Fruit fly (Drosophila melanogaster): ENCODE data around the gene CG43759.
A peak's percentile ranks its signal among the peaks of the same experiment; 100 is the strongest.

Gene CG43759

DNA sequence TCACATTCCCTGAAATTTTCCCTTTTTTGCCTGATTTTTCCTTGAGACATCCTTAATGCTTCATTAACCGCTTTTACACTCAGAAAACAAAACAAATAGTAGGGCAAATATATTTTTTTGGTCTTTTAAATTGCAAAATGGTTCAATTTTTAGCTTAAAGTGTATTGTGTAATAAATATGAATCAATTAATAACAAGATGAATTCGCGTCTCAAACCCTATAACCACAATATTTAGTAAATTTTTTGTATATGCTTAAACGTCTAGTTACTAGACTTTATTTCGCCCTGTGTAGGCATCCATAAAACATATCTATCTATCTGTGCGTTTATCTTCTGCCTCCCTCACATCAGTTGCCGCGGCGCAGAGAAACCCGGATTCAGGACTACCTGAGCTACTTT is 16.7 kb downstream of the CG43759 start:
- no peak for TF ChIP-seq noc (tag; optimal IDR thresholded peaks at IDR 0.05)

DNA sequence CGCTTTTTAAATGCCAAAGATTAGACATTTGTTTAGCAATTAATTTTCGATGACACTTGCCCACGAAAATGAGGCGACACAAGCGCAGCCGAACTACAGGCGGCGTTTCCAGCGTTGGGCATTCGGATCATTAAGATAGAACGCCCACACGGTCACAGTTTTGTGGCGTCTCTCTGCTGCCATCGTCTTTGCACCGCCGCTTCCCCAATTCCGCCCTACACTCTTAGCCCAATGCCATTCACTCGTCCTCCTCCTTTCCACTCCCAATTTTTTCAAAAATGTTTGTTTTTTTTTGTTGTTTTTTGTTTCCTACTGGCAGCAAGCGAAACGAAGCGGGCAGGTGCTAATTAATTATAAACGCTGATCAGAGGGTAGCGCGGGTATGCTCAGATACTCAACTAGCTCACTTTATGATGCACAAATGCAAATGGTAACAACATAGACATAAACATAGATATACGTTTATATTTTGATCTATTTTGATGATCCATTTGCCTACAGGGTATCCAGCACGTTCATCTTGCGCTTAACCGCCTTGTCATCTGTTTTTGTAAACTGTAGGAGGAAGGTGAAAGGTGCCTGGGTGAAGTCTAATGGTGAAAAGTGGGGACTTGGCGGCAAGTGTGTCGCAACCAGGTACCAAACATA is 21.2 kb downstream of the CG43759 start:
- TF ChIP-seq noc (tag; optimal IDR thresholded peaks at IDR 0.05), result peak; percentile 19

DNA sequence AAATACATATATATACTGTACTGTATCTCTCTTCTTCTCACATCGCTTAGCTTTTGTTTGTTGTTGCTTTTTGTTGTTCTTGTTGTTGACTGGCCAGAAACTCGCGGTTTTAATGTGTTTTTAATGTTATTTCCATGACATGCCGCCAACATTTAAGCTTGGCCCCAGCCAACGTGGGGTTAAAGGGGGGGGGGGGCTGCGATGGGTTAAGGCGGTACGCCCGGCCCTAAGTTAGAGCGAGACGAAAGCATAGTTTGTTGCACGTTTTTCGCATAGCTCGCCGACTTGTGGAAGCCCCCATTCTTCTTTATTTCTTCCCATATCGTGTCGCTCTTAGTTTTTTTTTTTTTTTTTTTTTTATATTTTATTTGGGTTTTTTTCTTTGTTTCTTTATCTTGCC is 26.5 kb downstream of the CG43759 start:
- TF ChIP-seq noc (tag; optimal IDR thresholded peaks at IDR 0.05), result no peak

DNA sequence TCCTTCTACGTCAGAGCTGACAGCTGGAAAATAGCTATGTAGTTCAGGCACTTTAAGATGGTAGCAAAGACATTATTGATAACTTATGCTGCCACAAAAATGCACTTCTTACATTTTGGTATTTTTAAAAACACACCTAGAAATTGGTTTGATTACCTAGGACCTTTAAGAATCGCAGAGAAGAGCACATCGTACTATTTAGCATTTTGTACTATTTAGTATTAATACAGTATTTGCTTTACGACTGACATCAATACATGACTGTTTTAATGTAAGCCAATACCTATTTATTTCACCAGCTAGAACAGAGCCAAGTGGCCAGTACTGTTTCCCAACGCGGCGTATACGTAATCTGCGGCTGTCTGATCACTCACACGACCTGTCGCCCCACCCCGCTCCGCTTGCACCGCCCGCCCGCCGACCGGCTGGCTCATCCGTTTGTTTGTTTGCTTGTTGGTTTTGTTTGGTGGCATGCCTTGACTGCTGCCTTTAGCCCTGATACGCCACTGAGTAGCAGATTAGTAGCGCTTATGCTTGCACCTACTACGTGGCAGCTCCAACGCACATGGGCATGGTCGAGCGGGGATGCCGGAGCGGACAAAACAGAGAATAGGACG is 42.9 kb downstream of the CG43759 start:
- TF ChIP-seq noc (tag; optimal IDR thresholded peaks at IDR 0.05), result no peak

DNA sequence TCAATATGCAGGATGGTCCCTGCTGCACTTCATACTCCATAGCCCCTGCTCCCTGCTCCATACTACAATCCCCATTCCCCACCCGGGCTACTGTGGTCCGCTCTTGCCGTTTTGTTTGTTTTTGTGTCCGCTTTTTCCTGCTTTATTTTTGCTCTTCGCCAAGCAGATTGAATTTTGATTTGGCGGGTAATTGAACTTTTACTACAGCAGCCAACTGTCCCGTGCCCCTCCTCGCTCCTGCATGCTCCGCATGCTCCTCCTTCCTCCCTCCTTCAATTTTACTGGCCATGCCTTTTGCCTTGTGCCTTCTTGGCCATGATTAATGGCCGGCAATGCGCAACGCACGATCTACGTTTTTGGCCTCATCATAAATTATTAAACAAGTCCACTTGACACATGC is 44.5 kb downstream of the CG43759 start:
- no peak for TF ChIP-seq noc (tag; optimal IDR thresholded peaks at IDR 0.05)

DNA sequence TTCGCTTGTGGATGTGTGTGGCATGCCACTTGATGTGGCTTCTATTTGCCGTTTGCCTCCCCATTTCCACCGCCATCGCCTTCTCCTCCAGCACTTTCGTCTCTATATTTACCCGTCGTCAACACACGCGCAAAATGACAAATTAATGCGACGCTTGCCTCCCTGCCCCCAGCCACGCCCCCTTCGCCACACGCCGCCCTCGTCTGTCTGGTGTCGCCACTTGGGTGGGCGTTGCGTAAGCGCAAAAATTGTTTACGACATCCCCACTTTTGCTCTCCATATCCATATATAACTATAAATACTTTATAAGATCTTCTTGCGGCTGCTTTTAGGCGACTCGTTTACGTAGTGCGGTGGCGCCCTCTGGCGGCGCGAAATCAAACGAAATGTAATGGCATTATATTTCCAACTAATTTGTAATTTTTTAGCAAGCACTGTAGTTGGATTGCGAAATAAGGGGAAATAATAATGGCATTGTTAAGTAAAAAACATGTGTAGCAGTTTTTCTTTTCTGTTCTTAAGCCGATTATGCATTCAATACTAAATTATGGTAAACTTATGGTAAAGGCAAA is 50.2 kb downstream of the CG43759 start:
- TF ChIP-seq noc (tag; optimal IDR thresholded peaks at IDR 0.05), result no peak

DNA sequence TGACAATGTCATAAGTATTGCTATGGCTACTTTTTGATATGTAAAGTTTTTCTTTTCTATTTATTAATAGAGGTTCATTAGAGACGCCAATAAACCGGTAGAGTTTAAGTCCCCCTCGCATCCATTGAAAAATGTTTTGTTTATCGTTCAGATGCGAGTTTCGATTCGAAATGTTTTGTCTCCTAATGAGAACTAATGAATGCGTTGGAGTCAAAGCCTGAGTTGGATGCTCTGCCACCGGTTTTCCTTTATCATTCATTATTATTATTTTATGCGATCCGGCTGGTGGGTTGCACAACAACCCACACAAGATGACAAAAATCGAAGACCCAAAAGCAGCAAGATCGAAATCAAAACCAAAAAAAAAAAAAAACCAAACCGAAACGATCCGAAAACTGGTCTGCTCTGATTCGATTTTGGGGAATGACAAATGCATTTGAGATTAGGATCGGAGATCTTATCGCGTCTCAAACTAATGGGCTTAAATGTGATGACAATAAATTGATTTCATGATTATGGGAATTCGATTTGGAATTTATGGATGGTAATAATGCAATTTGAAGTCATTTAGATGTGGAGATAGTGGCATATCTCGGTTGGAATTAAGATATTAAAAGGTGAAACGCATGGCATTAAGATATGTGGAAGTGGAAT is 55.2 kb downstream of the CG43759 start:
- TF ChIP-seq noc (tag; optimal IDR thresholded peaks at IDR 0.05), result no peak

DNA sequence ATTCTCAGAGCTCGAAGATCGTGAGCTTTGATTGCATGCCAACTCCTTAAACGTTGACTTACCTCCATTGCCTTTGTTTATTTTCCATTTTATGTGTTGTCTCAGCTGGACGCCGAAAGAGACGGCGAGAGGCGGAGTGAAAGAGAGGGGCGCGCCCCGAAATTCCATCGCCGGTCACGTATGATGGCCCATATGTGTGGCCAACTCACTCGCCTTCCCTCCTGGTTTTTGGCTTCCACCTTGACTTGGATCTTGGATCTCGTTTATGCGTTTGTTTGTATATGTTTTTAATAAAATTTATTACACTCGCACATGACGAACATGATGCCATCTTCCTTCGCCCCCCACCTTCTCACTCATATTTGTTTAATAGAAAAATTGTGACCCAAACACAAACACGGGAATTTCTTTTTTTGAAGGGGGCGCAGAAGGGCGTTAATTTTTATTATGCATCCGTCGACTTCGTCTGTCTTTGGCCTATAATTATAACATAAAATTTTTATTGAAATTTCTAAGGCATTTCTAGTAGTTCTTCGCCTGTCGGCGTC is 61.2 kb downstream of the CG43759 start:
- no peak for TF ChIP-seq noc (tag; optimal IDR thresholded peaks at IDR 0.05)

DNA sequence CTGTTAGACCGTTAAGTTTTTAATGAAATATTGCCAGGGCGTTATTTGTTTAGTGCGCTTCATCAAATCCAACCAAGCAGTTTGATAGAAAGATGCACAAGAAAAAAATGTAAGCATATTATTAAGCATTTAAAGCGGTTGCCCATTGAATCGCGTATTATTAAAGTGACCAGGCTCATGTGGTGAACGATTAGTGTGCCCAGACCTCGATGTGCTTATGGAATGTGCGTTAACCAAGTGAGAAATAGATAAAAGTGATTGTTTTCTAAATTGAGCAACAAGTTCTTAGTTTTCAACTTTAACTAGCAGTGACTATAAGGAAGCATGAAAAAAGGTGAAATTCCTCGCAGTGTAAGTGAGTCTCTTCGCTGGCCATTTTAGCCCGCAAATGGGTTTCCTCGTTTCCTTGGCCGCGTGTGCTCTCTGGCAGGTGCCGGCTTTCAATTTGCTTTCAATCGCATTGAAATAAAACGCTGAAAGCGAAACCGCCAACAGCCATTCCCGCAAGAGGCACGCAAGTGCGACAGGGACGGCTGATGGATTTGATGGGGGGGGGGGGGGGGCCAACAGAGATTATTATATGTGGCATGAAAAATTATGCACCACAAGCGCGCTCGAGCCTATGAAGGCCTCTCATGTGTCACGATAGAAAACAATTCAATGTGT is 62.9 kb downstream of the CG43759 start:
- no peak for TF ChIP-seq noc (tag; optimal IDR thresholded peaks at IDR 0.05)

DNA sequence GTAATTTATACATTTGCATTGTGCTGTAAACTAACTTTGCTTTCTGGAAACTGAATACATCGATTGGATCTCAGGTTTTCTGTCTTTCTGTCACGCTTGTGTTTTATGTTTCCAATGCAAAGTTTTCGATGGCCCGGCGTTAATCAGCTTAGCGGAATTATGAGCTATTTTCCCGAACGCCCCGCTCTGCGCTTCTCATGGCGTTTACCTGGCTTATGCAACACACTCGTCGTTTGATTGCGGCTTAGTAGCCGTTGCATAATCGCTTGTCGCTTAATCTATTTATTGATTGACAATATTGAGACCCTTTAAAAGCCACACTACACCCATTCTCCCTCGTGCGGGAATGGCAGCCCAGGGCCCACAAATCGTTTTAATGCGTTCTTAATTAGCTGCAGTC is 66.5 kb downstream of the CG43759 start:
- TF ChIP-seq noc (tag; optimal IDR thresholded peaks at IDR 0.05), result no peak

DNA sequence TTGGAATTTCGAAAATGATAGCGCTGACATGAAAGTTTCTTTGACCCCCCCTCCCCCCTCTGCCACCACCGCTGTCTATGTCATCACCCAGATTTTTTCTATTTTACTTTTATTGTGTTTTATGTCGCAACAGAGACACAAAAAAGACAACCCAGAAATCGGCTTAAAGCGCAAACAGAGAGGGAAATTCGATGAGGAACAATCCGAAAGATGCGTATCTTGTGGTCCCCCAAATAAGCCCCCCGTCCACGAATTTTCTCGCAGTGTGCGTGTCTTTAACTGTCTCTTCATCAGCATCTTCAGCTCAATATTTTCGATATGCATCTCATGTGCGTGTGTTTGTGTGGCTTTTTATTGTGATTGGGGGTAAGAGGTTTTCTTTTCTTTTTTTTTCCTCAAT is 74.6 kb downstream of the CG43759 start:
- TF ChIP-seq noc (tag; optimal IDR thresholded peaks at IDR 0.05), result no peak

DNA sequence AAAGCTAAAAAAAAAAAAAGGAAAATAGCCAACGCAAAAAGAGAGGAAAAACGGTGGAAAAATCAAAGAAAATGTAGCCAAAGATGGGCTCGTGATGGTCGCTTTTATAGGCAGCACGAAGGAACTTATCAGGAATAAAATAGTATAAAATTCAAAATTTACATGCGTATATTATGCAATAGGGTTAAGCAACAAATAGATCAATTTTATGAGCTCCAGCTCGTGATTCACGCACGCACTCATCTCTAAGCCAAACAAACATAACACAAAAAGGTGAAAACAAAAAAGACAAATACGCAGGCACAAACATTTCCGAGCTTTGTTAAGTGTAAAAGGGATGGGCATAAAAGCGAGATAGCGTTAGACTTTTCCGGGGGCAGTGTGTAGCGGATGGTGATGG is 78.7 kb downstream of the CG43759 start:
- TF ChIP-seq noc (tag; optimal IDR thresholded peaks at IDR 0.05), result no peak

DNA sequence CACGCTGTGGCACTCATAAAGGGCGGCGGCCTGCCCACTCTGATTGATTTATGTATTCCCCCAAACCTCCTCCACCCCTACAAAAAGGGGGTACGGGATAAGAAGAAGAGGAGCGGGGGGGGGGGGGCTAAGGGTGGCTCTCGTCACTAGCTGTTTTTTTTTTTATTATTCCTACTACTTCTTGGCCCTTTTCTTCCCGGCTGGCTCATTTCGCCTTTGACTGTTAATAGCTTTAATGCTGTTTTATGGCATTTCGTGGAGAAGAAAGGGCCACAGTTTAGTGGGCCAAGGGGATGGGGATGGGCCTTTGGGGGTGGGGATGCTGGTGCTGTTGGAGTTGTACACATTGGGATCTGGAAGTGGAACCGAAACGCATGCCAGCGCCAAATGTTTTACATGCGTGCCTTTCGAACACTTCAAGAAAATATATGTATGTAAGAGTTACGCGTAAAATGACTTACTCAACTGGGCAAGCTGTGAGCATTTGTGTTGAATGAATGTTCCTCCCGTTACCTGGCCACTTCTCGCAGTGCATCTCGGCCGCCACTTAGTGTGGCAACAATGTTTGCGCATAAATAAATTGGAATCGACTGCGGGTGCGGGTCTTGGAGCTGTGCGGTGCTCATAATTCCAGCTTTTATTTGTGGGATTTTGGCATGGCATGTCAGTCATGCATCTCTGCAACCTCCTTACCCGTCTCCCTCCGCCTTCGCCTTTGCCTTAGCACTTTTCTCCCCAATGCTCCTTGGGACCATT is 80.2 kb downstream of the CG43759 start:
- no peak for TF ChIP-seq noc (tag; optimal IDR thresholded peaks at IDR 0.05)

DNA sequence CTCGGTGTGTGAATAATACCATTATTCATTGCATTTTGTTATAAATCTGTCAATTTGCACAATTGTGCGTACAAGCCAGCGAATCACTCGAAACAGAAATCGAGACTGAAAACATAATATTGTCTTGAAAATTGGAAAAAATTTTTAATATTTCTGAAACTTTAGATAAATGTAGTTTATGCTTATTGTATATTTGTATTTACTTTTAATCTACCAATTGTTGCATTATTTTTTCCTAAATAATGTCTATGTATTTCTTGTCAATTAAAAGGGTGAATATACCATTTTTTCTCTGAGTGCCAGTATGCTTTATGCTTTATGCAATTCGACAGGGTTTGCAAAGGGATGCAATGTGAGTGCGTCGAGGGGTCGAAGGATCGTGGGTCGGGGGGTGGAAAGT is 84.4 kb downstream of the CG43759 start:
- TF ChIP-seq noc (tag; optimal IDR thresholded peaks at IDR 0.05), result no peak

DNA sequence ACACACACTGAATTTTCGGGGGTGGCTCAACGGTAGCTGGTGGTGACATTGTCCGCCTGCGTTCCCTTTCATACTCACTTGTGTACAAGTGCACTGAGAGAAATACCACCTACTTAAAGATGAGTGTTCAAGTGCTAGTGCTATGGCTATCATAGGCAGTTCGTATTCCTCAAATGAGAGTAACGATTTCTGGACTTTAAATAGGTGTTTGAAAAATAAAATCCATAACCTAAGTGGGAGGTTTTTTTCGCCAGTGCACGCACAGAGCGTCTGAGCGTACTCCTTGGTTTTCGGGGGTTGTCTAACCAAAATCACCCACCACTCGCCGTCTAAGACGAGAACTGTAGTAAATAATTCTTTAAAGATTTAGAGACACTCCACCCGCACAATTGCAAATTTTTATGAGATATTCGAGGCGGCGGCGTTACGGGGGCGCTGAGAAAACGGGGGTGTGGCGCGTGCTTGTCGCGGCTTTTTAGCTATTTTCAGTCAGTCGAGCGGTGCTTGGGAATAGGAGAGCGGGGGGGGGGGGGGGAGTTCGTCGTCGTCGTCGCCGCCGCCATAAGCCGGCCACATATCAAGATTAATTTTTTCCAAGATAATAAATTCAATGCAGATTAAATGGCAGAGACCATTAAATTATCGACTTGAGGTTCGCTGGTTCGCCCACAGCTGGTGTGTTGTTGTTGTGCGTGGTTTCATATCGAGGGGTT is 88.1 kb downstream of the CG43759 start:
- TF ChIP-seq noc (tag; optimal IDR thresholded peaks at IDR 0.05), result no peak

Data from whole organism, larva.